Worm (Caenorhabditis elegans): Measurements from ENCODE around the gene C34F11.5.
A peak's percentile ranks its signal among the peaks of the same experiment; 100 is the strongest.

DNA sequence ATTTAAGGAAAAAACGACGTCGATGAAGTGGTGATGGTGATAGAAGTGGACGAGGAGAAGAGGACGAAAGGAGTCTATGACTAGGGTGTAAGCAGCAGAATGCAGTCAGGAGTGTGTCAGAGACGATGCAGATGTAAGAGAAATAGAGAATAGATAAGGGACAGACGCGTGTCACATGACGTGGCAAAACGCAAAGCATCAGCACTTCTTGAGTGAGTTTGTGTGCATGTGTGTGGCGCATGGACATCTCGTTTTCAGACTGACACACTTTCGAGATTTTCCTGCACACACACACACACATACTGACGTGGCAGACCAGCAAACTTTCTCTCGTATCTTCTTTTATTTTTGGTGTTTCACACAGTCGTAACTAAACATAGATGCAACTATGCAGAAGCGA lies 13.2 kb upstream of the C34F11.5 start:
- TF ChIP-seq ama-1 (optimal IDR thresholded peaks at IDR 0.05) (no peak), ama-1 (GFP tag; optimal IDR thresholded peaks at IDR 0.05) (no peak), dpl-1 (GFP tag; optimal IDR thresholded peaks at IDR 0.05) (no peak), F33H1.4 (GFP tag; IDR thresholded peaks at IDR 0.05) (no peak), pha-4 (tag; optimal IDR thresholded peaks at IDR 0.05) (no peak), lin-54 (GFP tag; optimal IDR thresholded peaks at IDR 0.05) (peak; percentile 20), hsf-1 (GFP tag; IDR thresholded peaks at IDR 0.05) (no peak), F55B11.4 (tag; optimal IDR thresholded peaks at IDR 0.05; ENCODE audit: borderline replicate concordance, insufficient read depth) (no peak), tbp1 (GFP tag; optimal IDR thresholded peaks at IDR 0.05) (peak; percentile 46), unc-62 (GFP tag; optimal IDR thresholded peaks at IDR 0.05) (no peak), nfya-1 (tag; optimal IDR thresholded peaks at IDR 0.05; ENCODE audit: borderline replicate concordance, insufficient read depth) (no peak), hlh-12 (tag; optimal IDR thresholded peaks at IDR 0.05) (no peak), madf-8 (GFP tag; conservative IDR thresholded peaks at IDR 0.05) (no peak), F23B12.7 (tag; optimal IDR thresholded peaks at IDR 0.05; ENCODE audit: insufficient read depth) (no peak), unc-130 (GFP tag; optimal IDR thresholded peaks at IDR 0.05) (no peak)
